Worm (Caenorhabditis elegans) whole organism, mixed stage, embryonic: ENCODE data around the gene B0395.3.

Experiments used
- elt-3 ChIP-seq: fragments of 150-350 bp; optimal IDR thresholded peaks from 2 replicates; lab custom pipeline; 2014; ENCODE audit warnings: missing biosample characterization, missing genetic modification characterization
- nhr-237 ChIP-seq: fragments of 150-350 bp; optimal IDR thresholded peaks from 2 replicates; lab custom pipeline; 2014; ENCODE audit warnings: missing biosample characterization, missing genetic modification characterization
- nhr-28 ChIP-seq: fragments of 150-350 bp; optimal IDR thresholded peaks from 2 replicates; lab custom pipeline; 2014; ENCODE audit warnings: missing biosample characterization, missing genetic modification characterization
- nhr-76 ChIP-seq: sonication (generic microtip); optimal IDR thresholded peaks from 2 replicates; lab custom pipeline; 2017; ENCODE audit warnings: missing biosample characterization, missing genetic modification characterization
- unc-39 ChIP-seq: fragments of 150-350 bp; optimal IDR thresholded peaks from 2 replicates; lab custom pipeline; 2014; ENCODE audit warnings: missing biosample characterization, missing genetic modification characterization

DNA sequence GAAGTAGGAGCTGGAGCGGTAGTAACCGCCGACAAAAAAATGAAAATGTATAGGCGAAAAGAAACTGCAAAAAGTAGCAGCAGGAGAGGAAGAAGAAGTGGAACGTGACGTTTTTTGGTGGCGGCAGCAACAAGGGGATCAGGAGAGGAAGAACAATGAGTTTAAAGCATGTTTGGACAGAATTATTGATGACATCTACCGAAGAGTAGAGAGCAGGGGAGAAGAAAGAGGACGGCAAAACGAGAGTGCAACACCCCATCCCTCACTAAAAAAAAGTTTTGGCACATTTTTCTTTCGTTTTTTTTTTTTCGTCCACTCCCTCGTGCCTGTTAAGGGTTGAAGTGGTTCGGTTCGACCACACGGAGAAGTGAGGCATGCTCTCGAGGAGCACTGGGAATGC, 46.1 kb downstream of the B0395.3 start:
- TF ChIP-seq nhr-76 (tag; lab: Kevin White, UChicago) (no peak), unc-39 (tag; lab: Kevin White, UChicago) (no peak), nhr-28 (tag; lab: Kevin White, UChicago) (no peak), elt-3 (tag; lab: Kevin White, UChicago) (no peak), nhr-237 (no peak)
